Fruit fly (Drosophila melanogaster) whole organism, embryonic: Measurements from ENCODE around the gene Gr63a.

Experiments used
- Adf1 ChIP-seq: fragments of 200-800 bp; sonication (Bioruptor generic); IDR thresholded peaks from 2 replicates; pipeline ENCODE4 v1.3.6; 2022; ENCODE audit warnings: missing biosample characterization, missing genetic modification characterization
- BtbVII ChIP-seq: fragments of 200-800 bp; sonication (Bioruptor generic); optimal IDR thresholded peaks from 3 replicates; lab custom pipeline; 2017; ENCODE audit warnings: missing biosample characterization, mild to moderate bottlenecking, missing genetic modification characterization
- CG10147 ChIP-seq: fragments of 200-800 bp; sonication (Bioruptor generic); optimal IDR thresholded peaks from 2 replicates; lab custom pipeline; 2019; ENCODE audit warnings: missing biosample characterization, mild to moderate bottlenecking, missing genetic modification characterization, moderate library complexity
- CG10321 ChIP-seq: fragments of 200-800 bp; sonication (Bioruptor generic); IDR thresholded peaks from 2 replicates; pipeline ENCODE4 v1.3.6; 2022; ENCODE audit warnings: missing biosample characterization, missing genetic modification characterization
- CG11247 ChIP-seq: fragments of 200-800 bp; sonication (Bioruptor generic); IDR thresholded peaks from 2 replicates; pipeline ENCODE4 v1.3.6; 2022; ENCODE audit warnings: missing biosample characterization, missing genetic modification characterization
- CG11695 ChIP-seq: fragments of 200-800 bp; sonication (Bioruptor generic); IDR thresholded peaks from 3 replicates; pipeline ENCODE4 v1.3.6; 2022; ENCODE audit warnings: missing biosample characterization, missing genetic modification characterization
- CG12769 ChIP-seq: fragments of 200-800 bp; sonication (Bioruptor generic); optimal IDR thresholded peaks from 2 replicates; lab custom pipeline; 2019; ENCODE audit warnings: missing biosample characterization, mild to moderate bottlenecking, missing genetic modification characterization, moderate library complexity
- CG14667 ChIP-seq: fragments of 200-800 bp; sonication (Bioruptor generic); IDR thresholded peaks from 2 replicates; pipeline ENCODE4 v1.3.6; 2022; ENCODE audit warnings: missing biosample characterization, missing genetic modification characterization
- CG17361 ChIP-seq: fragments of 200-800 bp; sonication (Bioruptor generic); IDR thresholded peaks from 3 replicates; pipeline ENCODE4 v1.3.6; 2022; ENCODE audit warnings: missing biosample characterization, missing genetic modification characterization
- CG17829 ChIP-seq: fragments of 200-800 bp; optimal IDR thresholded peaks from 2 replicates; lab custom pipeline; 2019; ENCODE audit warnings: missing biosample characterization, mild to moderate bottlenecking, missing genetic modification characterization, moderate library complexity
- CG18599 ChIP-seq: fragments of 200-800 bp; sonication (Bioruptor generic); optimal IDR thresholded peaks from 3 replicates; lab custom pipeline; 2017; ENCODE audit warnings: missing biosample characterization, missing genetic modification characterization, mild to moderate bottlenecking, moderate library complexity, missing genetic modification reagents
- CG30020 ChIP-seq: fragments of 200-800 bp; optimal IDR thresholded peaks from 2 replicates; lab custom pipeline; 2019; ENCODE audit warnings: missing biosample characterization, mild to moderate bottlenecking, missing genetic modification characterization, moderate library complexity
- CG31224 ChIP-seq: fragments of 200-800 bp; sonication (Bioruptor generic); IDR thresholded peaks from 2 replicates; pipeline ENCODE4 v1.3.6; 2022; ENCODE audit warnings: missing biosample characterization, missing genetic modification characterization
- CG31441 ChIP-seq: fragments of 200-800 bp; sonication (Bioruptor generic); IDR thresholded peaks from 2 replicates; pipeline ENCODE4 v1.3.6; 2022; ENCODE audit warnings: missing biosample characterization, missing genetic modification characterization
- CG3726 ChIP-seq: fragments of 200-800 bp; sonication (Bioruptor generic); IDR thresholded peaks from 3 replicates; pipeline ENCODE4, ENCODE4 v1.3.6; 2022; ENCODE audit warnings: missing biosample characterization, missing genetic modification characterization
- CG4360 ChIP-seq: fragments of 200-800 bp; sonication (Bioruptor generic); IDR thresholded peaks from 2 replicates; pipeline ENCODE4 v1.3.6; 2022; ENCODE audit warnings: missing biosample characterization, missing genetic modification characterization
- CG5953 ChIP-seq: fragments of 200-800 bp; sonication (Bioruptor generic); IDR thresholded peaks from 2 replicates; pipeline ENCODE4 v1.3.6; 2022; ENCODE audit warnings: missing biosample characterization, missing genetic modification characterization
- CG8359 ChIP-seq: fragments of 200-800 bp; sonication (Bioruptor generic); optimal IDR thresholded peaks from 2 replicates; lab custom pipeline; 2017; ENCODE audit warnings: missing biosample characterization, mild to moderate bottlenecking, missing genetic modification characterization, borderline replicate concordance
- Dad ChIP-seq: fragments of 200-800 bp; sonication (Bioruptor generic); optimal IDR thresholded peaks from 3 replicates; lab custom pipeline; 2016; ENCODE audit warnings: missing biosample characterization, missing genetic modification characterization
- Dll ChIP-seq: fragments of 200-800 bp; sonication (Bioruptor generic); IDR thresholded peaks from 4 replicates; pipeline ENCODE4 v1.3.6; 2022; ENCODE audit warnings: missing biosample characterization, missing genetic modification characterization; ENCODE audit not compliant: partially characterized antibody
- ERR ChIP-seq: fragments of 200-800 bp; sonication (Bioruptor generic); optimal IDR thresholded peaks from 2 replicates; lab custom pipeline; 2016; ENCODE audit warnings: missing biosample characterization, missing genetic modification characterization
- Fer3 ChIP-seq: fragments of 200-800 bp; sonication (Bioruptor generic); optimal IDR thresholded peaks from 2 replicates; lab custom pipeline; 2018; ENCODE audit warnings: missing biosample characterization, mild to moderate bottlenecking, missing genetic modification characterization, moderate library complexity
- HLH3B ChIP-seq: fragments of 200-800 bp; sonication (Bioruptor generic); IDR thresholded peaks from 2 replicates; pipeline ENCODE4 v1.3.6; 2022; ENCODE audit warnings: missing biosample characterization, missing genetic modification characterization
- Hsf ChIP-seq: fragments of 200-800 bp; sonication (Bioruptor generic); optimal IDR thresholded peaks from 3 replicates; lab custom pipeline; 2016; ENCODE audit warnings: missing biosample characterization, missing genetic modification characterization
- Opbp ChIP-seq: fragments of 200-800 bp; sonication (Bioruptor generic); IDR thresholded peaks from 3 replicates; pipeline ENCODE4 v1.3.6; 2022; ENCODE audit warnings: missing biosample characterization, missing genetic modification characterization; ENCODE audit not compliant: partially characterized antibody
- Ravus ChIP-seq: fragments of 200-800 bp; sonication (Bioruptor generic); IDR thresholded peaks from 2 replicates; pipeline ENCODE4 v1.3.6; 2022; ENCODE audit warnings: missing biosample characterization, missing genetic modification characterization
- Rx ChIP-seq: fragments of 200-800 bp; sonication (Bioruptor generic); IDR thresholded peaks from 2 replicates; pipeline ENCODE4 v1.3.6; 2022; ENCODE audit warnings: missing biosample characterization, missing genetic modification characterization
- Sox102F ChIP-seq: fragments of 200-800 bp; sonication (Bioruptor generic); optimal IDR thresholded peaks from 2 replicates; lab custom pipeline; 2018; ENCODE audit warnings: missing biosample characterization, mild to moderate bottlenecking, missing genetic modification characterization, moderate library complexity
- Stat92E ChIP-seq, 3 experiments: fragments of >200 bp in 2 of 3; fragments of 200-800 bp in 1 of 3; sonication (Bioruptor generic) in 1 of 3; optimal IDR thresholded peaks; 2 replicates each; lab custom pipeline; 2017 to 2019; ENCODE audit warnings: missing biosample characterization in 3 of 3, missing genetic modification characterization in 3 of 3, mild to moderate bottlenecking in 1 of 3, moderate library complexity in 1 of 3
- ash1 ChIP-seq: fragments of 200-800 bp; sonication (Bioruptor generic); optimal IDR thresholded peaks from 2 replicates; lab custom pipeline; 2018; ENCODE audit warnings: missing biosample characterization, mild to moderate bottlenecking, missing genetic modification characterization
- cas ChIP-seq: fragments of 200-800 bp; sonication (Bioruptor generic); IDR thresholded peaks from 2 replicates; pipeline ENCODE4 v1.3.6; 2022; ENCODE audit warnings: missing biosample characterization, missing genetic modification characterization
- chn ChIP-seq: fragments of 200-800 bp; sonication (Bioruptor generic); optimal IDR thresholded peaks from 2 replicates; lab custom pipeline; 2016; ENCODE audit warnings: missing biosample characterization, missing genetic modification characterization
- croc ChIP-seq: fragments of 200-800 bp; sonication (Bioruptor generic); conservative IDR thresholded peaks from 3 replicates; pipeline ENCODE4 v1.3.6; 2022; ENCODE audit warnings: missing biosample characterization, missing genetic modification characterization
- cwo ChIP-seq: fragments of 200-800 bp; sonication (Bioruptor generic); optimal IDR thresholded peaks from 3 replicates; lab custom pipeline; 2017; ENCODE audit warnings: missing biosample characterization, missing genetic modification characterization, mild to moderate bottlenecking, moderate library complexity, missing genetic modification reagents
- danr ChIP-seq: fragments of 200-800 bp; sonication (Bioruptor generic); IDR thresholded peaks from 2 replicates; pipeline ENCODE4 v1.3.6; 2022; ENCODE audit warnings: missing biosample characterization, missing genetic modification characterization
- emc ChIP-seq: fragments of 200-800 bp; sonication (Bioruptor generic); optimal IDR thresholded peaks from 2 replicates; lab custom pipeline; 2016; ENCODE audit warnings: missing biosample characterization, missing genetic modification characterization
- ems ChIP-seq: fragments of 200-800 bp; sonication (Bioruptor generic); optimal IDR thresholded peaks from 3 replicates; lab custom pipeline; 2016; ENCODE audit warnings: missing biosample characterization, missing genetic modification characterization
- eyg ChIP-seq: fragments of 200-800 bp; sonication (Bioruptor generic); optimal IDR thresholded peaks from 3 replicates; lab custom pipeline; 2016; ENCODE audit warnings: missing biosample characterization, missing genetic modification characterization
- fd102C ChIP-seq: fragments of 200-800 bp; sonication (Bioruptor generic); optimal IDR thresholded peaks from 2 replicates; lab custom pipeline; 2018; ENCODE audit warnings: missing biosample characterization, mild to moderate bottlenecking, missing genetic modification characterization, moderate library complexity
- fd64A ChIP-seq: fragments of 200-800 bp; sonication (Bioruptor generic); optimal IDR thresholded peaks from 3 replicates; lab custom pipeline; 2018; ENCODE audit warnings: missing biosample characterization, mild to moderate bottlenecking, missing genetic modification characterization
- gce ChIP-seq: fragments of 200-800 bp; sonication (Bioruptor generic); IDR thresholded peaks from 3 replicates; pipeline ENCODE4 v1.3.6; 2022; ENCODE audit warnings: missing biosample characterization, missing genetic modification characterization
- gt ChIP-seq: fragments of 200-800 bp; sonication (Bioruptor generic); IDR thresholded peaks from 2 replicates; pipeline ENCODE4 v1.3.6; 2022; ENCODE audit warnings: missing biosample characterization, missing genetic modification characterization
- mirr ChIP-seq: fragments of 200-800 bp; sonication (Bioruptor generic); optimal IDR thresholded peaks from 3 replicates; lab custom pipeline; 2018; ENCODE audit warnings: missing biosample characterization, mild to moderate bottlenecking, missing genetic modification characterization
- oc ChIP-seq: fragments of 200-800 bp; sonication (Bioruptor generic); optimal IDR thresholded peaks from 2 replicates; lab custom pipeline; 2018; ENCODE audit warnings: missing biosample characterization, mild to moderate bottlenecking, missing genetic modification characterization, moderate library complexity
- pnt ChIP-seq: fragments of 200-800 bp; sonication (Bioruptor generic); optimal IDR thresholded peaks from 3 replicates; lab custom pipeline; 2016; ENCODE audit warnings: missing biosample characterization, missing genetic modification characterization
- sim ChIP-seq: fragments of 200-800 bp; sonication (Bioruptor generic); IDR thresholded peaks from 2 replicates; pipeline ENCODE4 v1.3.6; 2022; ENCODE audit warnings: missing biosample characterization, missing genetic modification characterization
- trem ChIP-seq: fragments of 200-800 bp; optimal IDR thresholded peaks from 3 replicates; lab custom pipeline; 2019; ENCODE audit warnings: missing biosample characterization, mild to moderate bottlenecking, missing genetic modification characterization, moderate library complexity
- tup ChIP-seq: fragments of 200-800 bp; sonication (Bioruptor generic); optimal IDR thresholded peaks from 2 replicates; lab custom pipeline; 2016; ENCODE audit warnings: missing biosample characterization, mild to moderate bottlenecking, missing genetic modification characterization, moderate library complexity
- unpg ChIP-seq: fragments of 200-800 bp; sonication (Bioruptor generic); optimal IDR thresholded peaks from 3 replicates; lab custom pipeline; 2018; ENCODE audit warnings: missing biosample characterization, mild to moderate bottlenecking, missing genetic modification characterization, moderate library complexity
- zen ChIP-seq: fragments of 200-800 bp; sonication (Bioruptor generic); optimal IDR thresholded peaks from 3 replicates; lab custom pipeline; 2018; ENCODE audit warnings: missing biosample characterization, mild to moderate bottlenecking, missing genetic modification characterization, moderate library complexity

The Gr63a gene

DNA sequence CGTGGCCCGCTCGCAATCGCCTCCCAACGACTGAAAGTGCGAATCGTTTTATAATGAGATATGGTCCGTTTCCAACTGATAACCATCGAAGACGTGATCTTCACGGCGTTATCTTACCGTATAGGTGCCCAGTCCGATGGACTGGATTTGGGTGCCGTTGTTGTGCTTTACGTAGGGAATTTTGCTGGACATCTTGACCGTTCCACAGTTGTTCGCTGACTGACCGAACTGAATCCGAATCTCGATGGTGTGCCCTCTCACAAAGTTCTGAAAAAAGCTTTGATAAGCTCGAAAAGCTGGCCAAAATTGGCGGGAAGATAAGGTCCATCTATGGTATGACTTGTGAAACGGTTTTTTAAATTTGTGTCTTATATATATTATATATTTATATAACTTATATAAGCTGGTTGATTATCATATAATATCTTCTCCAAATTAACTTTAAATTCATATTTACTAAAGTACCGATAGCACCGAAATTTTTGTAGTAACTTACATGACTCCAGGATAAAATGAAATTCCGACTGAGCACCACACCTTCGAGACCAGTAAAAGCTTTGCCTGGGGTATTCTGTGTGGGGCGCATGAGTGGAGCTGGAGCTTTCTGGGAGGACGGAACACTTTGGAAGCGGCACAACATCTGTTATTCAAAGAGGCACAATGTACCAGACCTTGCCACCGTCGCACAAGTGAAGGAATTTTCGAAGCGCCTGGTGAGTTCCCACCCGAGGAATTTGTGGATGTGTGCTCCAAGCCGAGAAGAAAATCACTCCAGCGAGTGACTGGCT, 46.0 kb upstream of the Gr63a start, which contains the start of the genes CG10863 and CG14982 (continued):
- TF ChIP-seq emc (no peak), unpg (GFP tag; lab: Kevin White, UChicago) (no peak), fd64A (GFP tag; lab: Kevin White, UChicago) (no peak), Stat92E (GFP tag; optimal IDR thresholded peaks at IDR 0.05; lab: Kevin White, UChicago) (no peak), Hsf (GFP tag; lab: Kevin White, UChicago) (no peak), sim (no peak), CG8359 (GFP tag; lab: Kevin White, UChicago) (no peak), cwo (GFP tag; lab: Kevin White, UChicago) (no peak), trem (tag; lab: Kevin White, UChicago) (no peak), CG11695 (GFP tag; lab: Robert Waterston, UW) (no peak), ash1 (GFP tag; lab: Kevin White, UChicago) (no peak), gt (GFP tag; lab: Robert Waterston, UW) (no peak), CG10321 (GFP tag; lab: Robert Waterston, UW) (no peak), Ravus (no peak), Fer3 (no peak), CG14667 (GFP tag; lab: Robert Waterston, UW) (no peak), ems (no peak), CG17361 (GFP tag; lab: Robert Waterston, UW) (no peak), CG31224 (GFP tag; lab: Robert Waterston, UW) (no peak), CG3726 (GFP tag; lab: Robert Waterston, UW) (0 out of 3 replicates have a peak, but pooled peaks have one; percentile 9), BtbVII (peak; percentile 26), CG4360 (no peak), gce (GFP tag; lab: Robert Waterston, UW) (no peak), eyg (GFP tag; lab: Kevin White, UChicago) (no peak), Opbp (no peak), CG11247 (no peak), fd102C (no peak), tup (GFP tag; lab: Kevin White, UChicago) (no peak), danr (GFP tag; lab: Robert Waterston, UW) (no peak), CG31441 (GFP tag; lab: Robert Waterston, UW) (no peak), CG18599 (GFP tag; lab: Kevin White, UChicago) (peak; percentile 51), Dad (GFP tag; lab: Kevin White, UChicago) (no peak), CG5953 (no peak), Adf1 (GFP tag; lab: Robert Waterston, UW) (no peak), chn (GFP tag; lab: Kevin White, UChicago) (no peak), mirr (GFP tag; lab: Kevin White, UChicago) (peak; percentile 29), CG17829 (no peak), pnt (GFP tag; lab: Kevin White, UChicago) (no peak), CG30020 (tag; lab: Kevin White, UChicago) (no peak), Rx (GFP tag; lab: Robert Waterston, UW) (no peak), Sox102F (GFP tag; lab: Kevin White, UChicago) (no peak), CG12769 (tag; lab: Kevin White, UChicago) (no peak), CG10147 (no peak), Dll (GFP tag; lab: Robert Waterston, UW) (no peak), ERR (GFP tag; lab: Kevin White, UChicago) (peak; percentile 33), HLH3B (GFP tag; lab: Robert Waterston, UW) (no peak), cas (GFP tag; lab: Robert Waterston, UW) (no peak), croc (GFP tag; lab: Robert Waterston, UW) (no peak), oc (tag; lab: Kevin White, UChicago) (no peak), zen (tag; lab: Kevin White, UChicago) (no peak)
